Worm (Caenorhabditis elegans): ENCODE results near the gene F23H12.3.
A peak's percentile ranks its signal among the peaks of the same experiment; 100 is the strongest.

Gene F23H12.3

DNA sequence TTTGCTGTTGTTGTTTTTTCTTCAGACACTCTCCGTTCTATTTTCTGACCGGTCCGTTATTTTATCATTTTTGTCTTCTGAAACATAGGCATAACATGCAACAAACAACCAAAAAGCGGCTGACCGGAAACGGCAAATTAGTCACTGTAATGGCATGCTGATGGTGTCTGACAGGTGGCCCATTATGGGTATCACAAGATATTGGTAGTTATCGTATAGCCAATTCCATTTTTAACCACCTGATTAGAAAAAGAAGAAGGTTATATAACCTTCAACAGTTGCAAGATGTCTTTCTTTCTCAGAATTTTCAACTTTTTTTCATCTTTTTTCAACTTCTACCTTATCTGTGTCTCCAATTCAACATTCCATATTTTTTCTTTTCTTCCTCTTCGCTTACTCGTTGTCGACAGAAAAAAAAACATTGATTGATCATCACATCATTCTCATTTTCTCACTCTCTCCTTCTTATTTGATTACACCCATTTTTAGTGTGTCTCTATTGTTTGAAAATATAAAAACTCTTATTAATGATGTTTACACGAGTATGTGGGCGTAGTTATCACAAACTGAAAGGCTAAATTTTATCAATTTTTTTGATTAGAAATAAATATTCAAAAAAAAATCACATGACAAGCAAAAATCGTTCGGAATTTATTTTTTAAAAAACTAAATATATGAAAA, 44.0 kb upstream of the F23H12.3 start:
- TF ChIP-seq pbrm-1 (GFP tag; IDR thresholded peaks at IDR 0.05) (0 out of 2 replicates have a peak, but pooled peaks have one; percentile 20), somi-1 (GFP tag; optimal IDR thresholded peaks at IDR 0.05) (peak; percentile 12), nhr-120 (GFP tag; IDR thresholded peaks at IDR 0.05) (no peak)

DNA sequence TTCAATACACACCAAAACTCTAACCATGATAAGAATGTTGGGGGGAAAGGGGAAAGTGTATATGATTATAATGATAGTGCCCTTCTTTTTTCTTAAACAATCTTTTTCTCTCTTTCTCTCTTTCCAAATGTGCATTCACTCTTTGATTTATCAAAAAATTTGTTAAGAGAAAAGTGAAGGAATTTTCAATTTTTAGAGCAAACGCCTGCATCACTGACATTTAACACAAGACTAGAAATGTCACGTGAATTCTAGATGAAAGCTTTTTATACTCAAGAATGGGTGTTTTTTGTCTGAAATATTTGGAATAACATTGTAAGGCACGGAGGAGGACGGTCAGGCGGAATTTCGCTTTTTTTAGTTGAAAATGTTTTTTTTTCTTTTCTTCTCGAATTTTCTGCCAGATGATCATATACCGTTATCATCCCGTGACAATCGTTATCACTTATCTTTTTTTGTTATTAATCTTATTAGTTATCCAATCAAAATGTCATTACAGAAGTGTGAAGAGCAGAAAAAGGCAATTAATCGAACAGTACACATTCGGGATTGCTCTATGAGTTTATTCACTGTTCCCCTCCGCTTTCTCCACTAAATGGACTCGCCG, 42.9 kb upstream of the F23H12.3 start, which contains the start of the genes frm-7 and F55C5.17:
Gene frm-7 (plus strand): TSS at position 500 of the 607 bp plus-strand sequence.
Gene F55C5.17 (plus strand): TSS at position 557 of the 607 bp plus-strand sequence.
- TF ChIP-seq lsy-27 (tag; optimal IDR thresholded peaks at IDR 0.05; ENCODE audit: borderline replicate concordance, insufficient read depth) = no peak
- TF ChIP-seq snpc-4 (GFP tag; optimal IDR thresholded peaks at IDR 0.05) = no peak
- TF ChIP-seq snpc-4 (tag; optimal IDR thresholded peaks at IDR 0.05) = peak in 2 of 4 experiments; percentile 6 to 15
- TF ChIP-seq tbx-9 (tag; optimal IDR thresholded peaks at IDR 0.05; ENCODE audit: borderline replicate concordance) = no peak
- no peak for TF ChIP-seq snpc-1.1 (tag; optimal IDR thresholded peaks at IDR 0.05; ENCODE audit: insufficient read depth)
- TF ChIP-seq egrh-3 (GFP tag; IDR thresholded peaks at IDR 0.05) = no peak
- no peak for TF ChIP-seq sdz-38 (tag; optimal IDR thresholded peaks at IDR 0.05)
- no peak for TF ChIP-seq unc-130 (GFP tag; optimal IDR thresholded peaks at IDR 0.05)
- TF ChIP-seq C06A6.2 (GFP tag; conservative IDR thresholded peaks at IDR 0.05) = 0 out of 2 replicates have a peak, but pooled peaks have one; percentile 37
- peak; percentile 58 for TF ChIP-seq nhr-80 (tag; optimal IDR thresholded peaks at IDR 0.05)
- TF ChIP-seq F10E7.11 (tag; optimal IDR thresholded peaks at IDR 0.05) = no peak
- TF ChIP-seq F49E8.2 (tag; optimal IDR thresholded peaks at IDR 0.05; ENCODE audit: insufficient read depth) = no peak
- no peak for TF ChIP-seq hrde-1 (tag; optimal IDR thresholded peaks at IDR 0.05; ENCODE audit: borderline replicate concordance)
- TF ChIP-seq madf-8 (GFP tag; conservative IDR thresholded peaks at IDR 0.05) = no peak
- no peak for TF ChIP-seq sea-2 (GFP tag; IDR thresholded peaks at IDR 0.05)
- no peak for TF ChIP-seq fkh-3 (tag; optimal IDR thresholded peaks at IDR 0.05)
- no peak for TF ChIP-seq ceh-100 (GFP tag; IDR thresholded peaks at IDR 0.05)
- TF ChIP-seq efl-1 (GFP tag; optimal IDR thresholded peaks at IDR 0.05) = no peak
- no peak for TF ChIP-seq F23B12.7 (tag; optimal IDR thresholded peaks at IDR 0.05; ENCODE audit: insufficient read depth)
- TF ChIP-seq F55B11.4 (tag; optimal IDR thresholded peaks at IDR 0.05; ENCODE audit: borderline replicate concordance, insufficient read depth) = no peak
- TF ChIP-seq ztf-25 (GFP tag; IDR thresholded peaks at IDR 0.05) = no peak
- TF ChIP-seq lin-35 (GFP tag; optimal IDR thresholded peaks at IDR 0.05) = no peak
- TF ChIP-seq ZK185.1 (tag; optimal IDR thresholded peaks at IDR 0.05; ENCODE audit: poor library complexity, severe bottlenecking) = peak; percentile 33
- no peak for TF ChIP-seq hlh-26 (GFP tag; conservative IDR thresholded peaks at IDR 0.05)
- TF ChIP-seq Y56A3A.18 (GFP tag; IDR thresholded peaks at IDR 0.05) = 0 out of 2 replicates have a peak, but pooled peaks have one; percentile 27
- TF ChIP-seq B0035.1 (tag; optimal IDR thresholded peaks at IDR 0.05) = no peak
- no peak for TF ChIP-seq nhr-120 (GFP tag; IDR thresholded peaks at IDR 0.05)
- peak; percentile 14 for TF ChIP-seq attf-5 (GFP tag; optimal IDR thresholded peaks at IDR 0.05)
- TF ChIP-seq gei-17 (GFP tag; optimal IDR thresholded peaks at IDR 0.05) = no peak
- no peak for TF ChIP-seq madf-10 (tag; optimal IDR thresholded peaks at IDR 0.05)
- TF ChIP-seq lin-40 (tag; optimal IDR thresholded peaks at IDR 0.05) = peak; percentile 48
- no peak for TF ChIP-seq hmg-20 (GFP tag; IDR thresholded peaks at IDR 0.05)
- TF ChIP-seq ama-1 (optimal IDR thresholded peaks at IDR 0.05) = no peak
- TF ChIP-seq ama-1 (GFP tag; optimal IDR thresholded peaks at IDR 0.05) = no peak
- TF ChIP-seq lin-54 (GFP tag; optimal IDR thresholded peaks at IDR 0.05) = no peak
- no peak for TF ChIP-seq unc-62 (GFP tag; optimal IDR thresholded peaks at IDR 0.05)
- TF ChIP-seq cebp-1 (GFP tag; IDR thresholded peaks at IDR 0.05) = no peak
- peak; percentile 42 for TF ChIP-seq cebp-1 (tag; optimal IDR thresholded peaks at IDR 0.05)
- TF ChIP-seq nfyb-1 (GFP tag; IDR thresholded peaks at IDR 0.05) = no peak
- no peak for TF ChIP-seq nfya-2 (GFP tag; IDR thresholded peaks at IDR 0.05)
- peak; percentile 32 for TF ChIP-seq chd-7 (tag; optimal IDR thresholded peaks at IDR 0.05)
- peak; percentile 86 for TF ChIP-seq hsf-1 (GFP tag; IDR thresholded peaks at IDR 0.05)
- peak; percentile 51 for TF ChIP-seq atf-7 (tag; optimal IDR thresholded peaks at IDR 0.05)
